Worm (Caenorhabditis elegans) whole organism, L1 larva: ENCODE data around the gene clec-7.
"Not testable (repeated sequence)": the region's sequence is repeated elsewhere in the genome, so short reads cannot be mapped to it uniquely, and the experiment has no call there.

Source experiments
- ama-1 ChIP-seq: fragments of 150-350 bp; optimal IDR thresholded peaks from 2 replicates; lab custom pipeline; 2014
- ces-1 ChIP-seq: fragments of 150-350 bp; optimal IDR thresholded peaks from 2 replicates; lab custom pipeline; 2014; ENCODE audit warnings: missing biosample characterization, missing genetic modification reagents, missing genetic modification characterization
- fkh-4 ChIP-seq: sonication (generic microtip); optimal IDR thresholded peaks from 2 replicates; lab custom pipeline; 2016; ENCODE audit warnings: missing compliant biosample characterization, missing genetic modification characterization, borderline replicate concordance
- nhr-76 ChIP-seq: sonication (generic microtip); optimal IDR thresholded peaks from 2 replicates; lab custom pipeline; 2017; ENCODE audit warnings: missing biosample characterization, missing genetic modification characterization
- nhr-90 ChIP-seq: sonication (generic microtip); optimal IDR thresholded peaks from 2 replicates; lab custom pipeline; 2016; ENCODE audit warnings: mild to moderate bottlenecking, missing genetic modification characterization, missing compliant biosample characterization; ENCODE audit not compliant: poor library complexity
- tlp-1 ChIP-seq: fragments of 150-350 bp; optimal IDR thresholded peaks from 2 replicates; lab custom pipeline; 2014; ENCODE audit warnings: missing biosample characterization, missing genetic modification characterization
- unc-130 ChIP-seq: fragments of 150-350 bp; optimal IDR thresholded peaks from 2 replicates; lab custom pipeline; 2017; ENCODE audit warnings: missing biosample characterization, missing genetic modification characterization, inconsistent platforms

ce11 chrV:7304506-7304905, 23.7 kb upstream of the clec-7 start, which contains the start of gene F07G11.2:
- not testable (repeated sequence) for TF ChIP-seq nhr-90 (tag; lab: Kevin White, UChicago); fkh-4; nhr-76 (tag; lab: Kevin White, UChicago); ama-1 (lab: Kevin White, UChicago); unc-130; ces-1 (GFP tag; lab: Kevin White, UChicago); tlp-1
